Fruit fly (Drosophila melanogaster): ENCODE data around the gene spel1.

spel1 gene

DNA sequence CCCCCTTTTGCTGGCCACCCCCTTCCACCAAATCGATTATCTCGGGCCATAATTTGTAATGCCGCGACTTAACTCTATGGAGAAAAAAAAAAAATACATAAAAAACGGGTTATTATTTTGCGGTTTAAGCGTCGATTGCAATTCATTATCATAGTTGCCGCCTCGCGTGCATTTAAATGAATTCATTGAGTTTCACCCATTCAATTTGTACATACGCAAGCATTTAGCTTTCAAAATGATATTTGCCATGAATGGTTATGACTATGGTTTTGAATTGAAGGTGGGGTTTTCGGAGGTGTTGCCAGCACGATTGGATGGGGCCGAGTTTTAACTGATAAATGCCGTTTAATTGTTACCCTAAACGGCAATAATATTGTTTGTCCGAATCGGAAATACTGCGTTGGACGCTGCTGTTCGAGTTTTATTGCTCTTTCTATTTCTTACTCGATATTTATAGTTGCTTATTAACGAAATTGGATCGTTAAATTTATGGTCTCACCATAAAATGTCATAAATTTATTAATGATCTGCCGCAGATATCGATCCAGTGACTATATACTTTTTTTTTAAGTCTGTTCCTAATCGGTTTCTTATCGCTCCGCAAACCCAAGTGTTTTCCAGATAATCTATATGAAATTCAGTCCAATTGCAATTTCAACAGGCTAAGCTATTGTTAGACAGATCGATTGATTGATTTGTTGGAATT lies 43.0 kb downstream of the spel1 start:
- no peak for TF ChIP-seq fd59A (GFP tag; optimal IDR thresholded peaks at IDR 0.05)
- no peak for TF ChIP-seq cyc (GFP tag; optimal IDR thresholded peaks at IDR 0.05)
- TF ChIP-seq Hr4 (GFP tag; optimal IDR thresholded peaks at IDR 0.05): no peak
- TF ChIP-seq Sox102F (GFP tag; optimal IDR thresholded peaks at IDR 0.05): no peak
- no peak for TF ChIP-seq CG1621 (tag; optimal IDR thresholded peaks at IDR 0.05)
- TF ChIP-seq CG11902 (GFP tag; optimal IDR thresholded peaks at IDR 0.05): no peak
- no peak for TF ChIP-seq CG8119 (GFP tag; IDR thresholded peaks at IDR 0.05)
- TF ChIP-seq OdsH (GFP tag; optimal IDR thresholded peaks at IDR 0.05): no peak
- no peak for TF ChIP-seq Blimp-1 (GFP tag; optimal IDR thresholded peaks at IDR 0.05)
- TF ChIP-seq eg (GFP tag; IDR thresholded peaks at IDR 0.05): no peak
- TF ChIP-seq spab (GFP tag; optimal IDR thresholded peaks at IDR 0.05): no peak
- peak in 1 of 2 experiments; percentile 8 for TF ChIP-seq ss (GFP tag; optimal IDR thresholded peaks at IDR 0.05)
- TF ChIP-seq CG9139 (GFP tag; optimal IDR thresholded peaks at IDR 0.05): no peak
- no peak for TF ChIP-seq Hr38 (GFP tag; optimal IDR thresholded peaks at IDR 0.05)
- TF ChIP-seq Eip78C (GFP tag): peak; percentile 59
- TF ChIP-seq lz (GFP tag; optimal IDR thresholded peaks at IDR 0.05): no peak
- TF ChIP-seq CG3919 (GFP tag; optimal IDR thresholded peaks at IDR 0.05): no peak

DNA sequence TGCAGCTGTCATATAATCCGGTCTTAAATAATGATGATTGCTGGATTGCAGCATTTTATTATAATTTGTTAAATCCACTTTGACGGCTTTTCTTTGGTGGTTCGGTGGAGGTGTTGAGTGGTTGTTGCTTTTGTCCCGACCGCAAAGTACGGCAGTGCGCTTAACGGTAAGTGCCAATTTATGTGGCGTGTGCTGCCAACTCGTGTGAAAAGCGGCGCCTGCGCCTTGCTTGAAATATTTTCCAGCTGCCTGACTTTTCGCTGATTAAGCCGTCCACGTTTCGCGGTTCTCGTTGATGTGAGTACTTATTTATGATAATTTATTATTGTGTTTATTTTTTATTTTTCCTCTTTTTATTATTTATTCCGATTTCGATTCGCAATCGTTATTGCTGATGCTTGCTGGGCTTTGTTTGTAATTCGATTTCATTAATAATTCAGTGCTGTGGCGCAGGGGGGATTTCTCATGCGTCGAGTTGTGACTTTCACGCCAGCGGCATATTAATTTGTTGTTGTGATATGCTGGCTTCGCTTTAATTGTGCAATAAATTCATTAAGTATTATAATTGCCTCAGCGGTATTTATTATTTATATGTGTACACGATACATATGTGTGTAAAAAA lies 46.6 kb downstream of the spel1 start:
- TF ChIP-seq svp (GFP tag) (peak; percentile 7), CG6854 (GFP tag; optimal IDR thresholded peaks at IDR 0.05) (no peak), Eip78C (GFP tag) (peak; percentile 48)

- no peak for TF ChIP-seq CG31627 (GFP tag; optimal IDR thresholded peaks at IDR 0.05)
- TF ChIP-seq vri (GFP tag; optimal IDR thresholded peaks at IDR 0.05): peak; percentile 37
- no peak for TF ChIP-seq pdm3 (GFP tag; optimal IDR thresholded peaks at IDR 0.05)
- TF ChIP-seq fkh (GFP tag; optimal IDR thresholded peaks at IDR 0.05): peak; percentile 40
- no peak for TF ChIP-seq CG11762 (GFP tag; optimal IDR thresholded peaks at IDR 0.05; ENCODE audit: insufficient read depth)
- no peak for TF ChIP-seq Hr39 (GFP tag; optimal IDR thresholded peaks at IDR 0.05)
- TF ChIP-seq CG15336 (GFP tag; IDR thresholded peaks at IDR 0.05): peak; percentile 73; the same call in 1 of the 2 replicates
- TF ChIP-seq Lpt (GFP tag; optimal IDR thresholded peaks at IDR 0.05): peak; percentile 38
- TF ChIP-seq CG7368 (GFP tag; optimal IDR thresholded peaks at IDR 0.05): peak; percentile 22
- TF ChIP-seq fd59A (GFP tag; optimal IDR thresholded peaks at IDR 0.05): no peak
- peak; percentile 70 for TF ChIP-seq CG1621 (tag; optimal IDR thresholded peaks at IDR 0.05)
- no peak for TF ChIP-seq Sox15 (GFP tag; optimal IDR thresholded peaks at IDR 0.05)
- TF ChIP-seq eg (GFP tag; IDR thresholded peaks at IDR 0.05): peak; percentile 50; the same call in 1 of the 3 replicates
- peak; percentile 62; the same call in 1 of the 3 replicates for TF ChIP-seq CG6163 (GFP tag; IDR thresholded peaks at IDR 0.05)
- peak; percentile 17 for TF ChIP-seq Eip93F (GFP tag; optimal IDR thresholded peaks at IDR 0.05)
- no peak for TF ChIP-seq CG8632 (GFP tag; optimal IDR thresholded peaks at IDR 0.05)
- peak; percentile 37 for TF ChIP-seq CG9139 (GFP tag; optimal IDR thresholded peaks at IDR 0.05)
- TF ChIP-seq Sox14 (GFP tag; optimal IDR thresholded peaks at IDR 0.05): peak; percentile 55
- peak; percentile 68 for TF ChIP-seq Sox102F (GFP tag; optimal IDR thresholded peaks at IDR 0.05)
- TF ChIP-seq ss (GFP tag; optimal IDR thresholded peaks at IDR 0.05): peak; percentile 38 to 66
- TF ChIP-seq Ets96B (tag; optimal IDR thresholded peaks at IDR 0.05): no peak
- peak; percentile 44 for TF ChIP-seq dsx (GFP tag; optimal IDR thresholded peaks at IDR 0.05; ENCODE audit: poor library complexity, severe bottlenecking)
- TF ChIP-seq fd85E (GFP tag; optimal IDR thresholded peaks at IDR 0.05): peak; percentile 13
- TF ChIP-seq CG8319 (GFP tag; optimal IDR thresholded peaks at IDR 0.05): no peak
- TF ChIP-seq Met (GFP tag; optimal IDR thresholded peaks at IDR 0.05): no peak
- no peak for TF ChIP-seq Smox (GFP tag; optimal IDR thresholded peaks at IDR 0.05)
- TF ChIP-seq CG32006 (GFP tag; optimal IDR thresholded peaks at IDR 0.05): no peak
- TF ChIP-seq net (GFP tag; optimal IDR thresholded peaks at IDR 0.05): peak; percentile 29
- no peak for TF ChIP-seq salr (GFP tag; optimal IDR thresholded peaks at IDR 0.05)
- TF ChIP-seq CG10631 (GFP tag; optimal IDR thresholded peaks at IDR 0.05): no peak
- peak; percentile 73 for TF ChIP-seq Eip78C (GFP tag)
- no peak for TF ChIP-seq spab (GFP tag; optimal IDR thresholded peaks at IDR 0.05)
- TF ChIP-seq esn (GFP tag; optimal IDR thresholded peaks at IDR 0.05): peak; percentile 5
- no peak for TF ChIP-seq lz (GFP tag; optimal IDR thresholded peaks at IDR 0.05)
- TF ChIP-seq svp (GFP tag): peak; percentile 66
- TF ChIP-seq CG16779 (tag; optimal IDR thresholded peaks at IDR 0.05): peak; percentile 28
Observed at dm6 chr2L:14409428-14409933, 47.6 kb downstream of the spel1 start, which contains the start of gene elB. Gene elB (minus strand): TSS chr2L:14409549.

Data from whole organism, prepupa.